Fruit fly (Drosophila melanogaster): ENCODE results near the gene CG32280.

- no peak for TF ChIP-seq Sin3A (optimal IDR thresholded peaks at IDR 0.05)
- no peak for TF ChIP-seq insv (optimal IDR thresholded peaks at IDR 0.05)
- TF ChIP-seq ttk (optimal IDR thresholded peaks at IDR 0.05): no peak
- no peak for TF ChIP-seq psq (optimal IDR thresholded peaks at IDR 0.05)
These were observed 30.9 kb upstream of the CG32280 start for dm6 chr3L:3134064-3134545.

Measured in Kc167 (cell line).